Worm (Caenorhabditis elegans) whole organism, L4/young adult: ENCODE data around the gene ZK1248.17.

Experiments used
- dao-5 ChIP-seq: sonication (generic microtip); optimal IDR thresholded peaks from 2 replicates; lab custom pipeline; 2016; ENCODE audit warnings: missing genotype, missing genetic modification characterization, moderate library complexity, missing compliant biosample characterization
- him-1 ChIP-seq: sonication (generic microtip); optimal IDR thresholded peaks from 2 replicates; lab custom pipeline; 2016; ENCODE audit warnings: missing genotype, missing genetic modification reagents, missing genetic modification characterization, missing compliant biosample characterization

DNA sequence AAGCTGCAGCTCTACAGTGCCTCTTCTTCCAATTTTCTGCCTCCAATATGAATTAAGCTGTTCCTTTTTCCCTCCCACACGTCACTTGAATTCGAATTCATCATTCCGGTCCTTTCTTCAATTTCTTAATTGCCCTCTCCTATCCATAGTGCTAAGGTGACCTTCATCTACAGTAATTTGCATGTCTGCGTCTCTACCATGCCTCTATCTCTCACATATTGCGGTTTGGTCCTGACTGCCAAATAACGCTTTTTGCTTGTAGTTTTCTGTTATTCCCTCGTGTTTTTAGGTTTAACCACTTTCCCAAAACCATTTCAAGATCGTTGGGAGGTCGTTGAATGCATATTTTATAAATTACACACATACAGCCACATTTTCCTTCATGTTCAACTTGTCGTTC, 35.3 kb upstream of the ZK1248.17 start:
- TF ChIP-seq dao-5 (tag; lab: Kevin White, UChicago): no peak
- TF ChIP-seq him-1 (tag; lab: Kevin White, UChicago): no peak
